Fruit fly (Drosophila melanogaster) whole organism, embryonic: ENCODE measurements around the gene CG42489.

Experiments used
- Ada2b ChIP-seq: fragments of 200-800 bp; sonication (Bioruptor generic); IDR thresholded peaks from 2 replicates; pipeline ENCODE4 v1.3.6; 2022; ENCODE audit warnings: missing biosample characterization, missing genetic modification characterization
- Antp ChIP-seq: fragments of 200-800 bp; sonication (Bioruptor generic); optimal IDR thresholded peaks from 3 replicates; lab custom pipeline; 2016; ENCODE audit warnings: missing biosample characterization, missing genetic modification characterization
- Atf3 ChIP-seq: fragments of 200-800 bp; sonication (Bioruptor generic); optimal IDR thresholded peaks from 3 replicates; lab custom pipeline; 2016; ENCODE audit warnings: missing biosample characterization, missing genetic modification characterization
- Atf6 ChIP-seq: fragments of 200-800 bp; sonication (Bioruptor generic); IDR thresholded peaks from 2 replicates; pipeline ENCODE4 v1.3.6; 2022; ENCODE audit warnings: missing biosample characterization, missing genetic modification characterization
- C15 ChIP-seq: fragments of 200-800 bp; sonication (Bioruptor generic); IDR thresholded peaks from 3 replicates; pipeline ENCODE4 v1.3.6; 2022; ENCODE audit warnings: missing biosample characterization, missing genetic modification characterization
- CG1024 ChIP-seq: fragments of 200-800 bp; sonication (Bioruptor generic); IDR thresholded peaks from 2 replicates; pipeline ENCODE4 v1.3.6; 2022; ENCODE audit warnings: missing biosample characterization, missing genetic modification characterization
- CG11504 ChIP-seq: fragments of 200-800 bp; sonication (Bioruptor generic); optimal IDR thresholded peaks from 3 replicates; lab custom pipeline; 2019; ENCODE audit warnings: missing biosample characterization, mild to moderate bottlenecking, missing genetic modification characterization, moderate library complexity
- CG12104 ChIP-seq: fragments of 200-800 bp; sonication (Bioruptor generic); optimal IDR thresholded peaks from 3 replicates; lab custom pipeline; 2016; ENCODE audit warnings: missing biosample characterization, missing genetic modification characterization
- CG12219 ChIP-seq: fragments of 200-800 bp; sonication (Bioruptor generic); optimal IDR thresholded peaks from 3 replicates; lab custom pipeline; 2018; ENCODE audit warnings: missing biosample characterization, mild to moderate bottlenecking, missing genetic modification characterization
- CG12769 ChIP-seq: fragments of 200-800 bp; sonication (Bioruptor generic); optimal IDR thresholded peaks from 2 replicates; lab custom pipeline; 2019; ENCODE audit warnings: missing biosample characterization, mild to moderate bottlenecking, missing genetic modification characterization, moderate library complexity
- CG13424 ChIP-seq: fragments of 200-800 bp; sonication (Bioruptor generic); optimal IDR thresholded peaks from 2 replicates; lab custom pipeline; 2019; ENCODE audit warnings: missing biosample characterization, mild to moderate bottlenecking, missing genetic modification characterization, moderate library complexity
- CG13775 ChIP-seq: fragments of 200-800 bp; sonication (Bioruptor generic); optimal IDR thresholded peaks from 3 replicates; lab custom pipeline; 2017; ENCODE audit warnings: missing biosample characterization, mild to moderate bottlenecking, missing genetic modification characterization
- CG15011 ChIP-seq: fragments of 200-800 bp; sonication (Bioruptor generic); optimal IDR thresholded peaks from 3 replicates; lab custom pipeline; 2018; ENCODE audit warnings: missing biosample characterization, mild to moderate bottlenecking, missing genetic modification characterization
- CG16863 ChIP-seq: fragments of 200-800 bp; sonication (Bioruptor generic); optimal IDR thresholded peaks from 3 replicates; lab custom pipeline; 2016; ENCODE audit warnings: missing biosample characterization, missing genetic modification characterization
- CG17359 ChIP-seq: fragments of 200-800 bp; sonication (Bioruptor generic); optimal IDR thresholded peaks from 3 replicates; lab custom pipeline; 2018; ENCODE audit warnings: missing biosample characterization, mild to moderate bottlenecking, missing genetic modification characterization, moderate library complexity
- CG1792 ChIP-seq: fragments of 200-800 bp; sonication (Bioruptor generic); optimal IDR thresholded peaks from 2 replicates; lab custom pipeline; 2016; ENCODE audit warnings: missing biosample characterization, missing genetic modification characterization
- CG2120 ChIP-seq: fragments of 200-800 bp; sonication (Bioruptor generic); optimal IDR thresholded peaks from 3 replicates; lab custom pipeline; 2016; ENCODE audit warnings: missing biosample characterization, missing genetic modification characterization
- CG3163 ChIP-seq: fragments of 200-800 bp; sonication (Bioruptor generic); optimal IDR thresholded peaks from 3 replicates; lab custom pipeline; 2016; ENCODE audit warnings: missing biosample characterization, missing genetic modification characterization
- CG3847 ChIP-seq: fragments of 200-800 bp; sonication (Bioruptor generic); IDR thresholded peaks from 2 replicates; pipeline ENCODE4 v1.3.6; 2022; ENCODE audit warnings: missing biosample characterization, missing genetic modification characterization
- CG4404 ChIP-seq: fragments of 200-800 bp; sonication (Bioruptor generic); IDR thresholded peaks from 2 replicates; pipeline ENCODE4 v1.3.6; 2022; ENCODE audit warnings: missing biosample characterization, missing genetic modification characterization
- CG6254 ChIP-seq: fragments of 200-800 bp; sonication (Bioruptor generic); optimal IDR thresholded peaks from 3 replicates; lab custom pipeline; 2017; ENCODE audit warnings: mild to moderate bottlenecking, missing biosample characterization, missing genetic modification reagents, missing genetic modification characterization
- CG6765 ChIP-seq: fragments of 200-800 bp; sonication (Bioruptor generic); optimal IDR thresholded peaks from 3 replicates; lab custom pipeline; 2017; ENCODE audit warnings: missing biosample characterization, mild to moderate bottlenecking, missing genetic modification characterization
- CG6854 ChIP-seq: fragments of 200-800 bp; sonication (Bioruptor generic); optimal IDR thresholded peaks from 3 replicates; lab custom pipeline; 2017; ENCODE audit warnings: missing biosample characterization, mild to moderate bottlenecking, missing genetic modification characterization
- CG8089 ChIP-seq: fragments of 200-800 bp; sonication (Bioruptor generic); optimal IDR thresholded peaks from 3 replicates; lab custom pipeline; 2016; ENCODE audit warnings: missing biosample characterization, missing genetic modification characterization
- CG8944 ChIP-seq: fragments of 200-800 bp; sonication (Bioruptor generic); optimal IDR thresholded peaks from 3 replicates; lab custom pipeline; 2016; ENCODE audit warnings: missing biosample characterization, missing genetic modification characterization
- Chrac-16 ChIP-seq: fragments of 200-800 bp; sonication (Bioruptor generic); optimal IDR thresholded peaks from 3 replicates; lab custom pipeline; 2016; ENCODE audit warnings: missing biosample characterization, missing genetic modification characterization
- CrebB ChIP-seq: fragments of 200-800 bp; sonication (Bioruptor generic); optimal IDR thresholded peaks from 3 replicates; lab custom pipeline; 2018; ENCODE audit warnings: missing biosample characterization, mild to moderate bottlenecking, missing genetic modification characterization
- Dbx ChIP-seq: fragments of 200-800 bp; sonication (Bioruptor generic); IDR thresholded peaks from 3 replicates; pipeline ENCODE4 v1.3.6; 2022; ENCODE audit warnings: missing biosample characterization, missing genetic modification characterization
- Dfd ChIP-seq, 2 experiments: fragments of >200 bp; optimal IDR thresholded peaks; 2 replicates each; lab custom pipeline; 2017; ENCODE audit warnings: missing biosample characterization in 2 of 2, missing genetic modification characterization in 2 of 2
- Ets65A ChIP-seq: fragments of 200-800 bp; sonication (Bioruptor generic); peaks from one replicate; lab custom pipeline; 2016; ENCODE audit warnings: missing biosample characterization, missing genetic modification characterization
- Fer2 ChIP-seq: fragments of 200-800 bp; sonication (Bioruptor generic); optimal IDR thresholded peaks from 2 replicates; lab custom pipeline; 2018; ENCODE audit warnings: missing biosample characterization, mild to moderate bottlenecking, missing genetic modification characterization, moderate library complexity
- HLHmδ ChIP-seq: fragments of 200-800 bp; sonication (Bioruptor generic); optimal IDR thresholded peaks from 2 replicates; lab custom pipeline; 2018; ENCODE audit warnings: missing biosample characterization, mild to moderate bottlenecking, missing genetic modification characterization, moderate library complexity
- Med ChIP-seq: fragments of 200-800 bp; sonication (Bioruptor generic); peaks from one replicate; lab custom pipeline; 2016; ENCODE audit warnings: missing biosample characterization, missing genetic modification characterization, mild to moderate bottlenecking, inconsistent platforms, moderate library complexity
- Meics ChIP-seq: fragments of 200-800 bp; sonication (Bioruptor generic); optimal IDR thresholded peaks from 2 replicates; lab custom pipeline; 2017; ENCODE audit warnings: missing biosample characterization, mild to moderate bottlenecking, missing genetic modification characterization
- Nf-YB ChIP-seq: fragments of 200-800 bp; sonication (Bioruptor generic); optimal IDR thresholded peaks from 3 replicates; lab custom pipeline; 2019; ENCODE audit warnings: missing biosample characterization, mild to moderate bottlenecking, missing genetic modification characterization, moderate library complexity
- Sry-δ ChIP-seq: fragments of 200-800 bp; sonication (Bioruptor generic); optimal IDR thresholded peaks from 2 replicates; lab custom pipeline; 2016; ENCODE audit warnings: missing biosample characterization, missing genetic modification characterization
- Ssrp ChIP-seq: fragments of 200-800 bp; sonication (Bioruptor generic); optimal IDR thresholded peaks from 2 replicates; lab custom pipeline; 2018; ENCODE audit warnings: missing biosample characterization, mild to moderate bottlenecking, missing genetic modification characterization, moderate library complexity
- caup ChIP-seq: fragments of 200-800 bp; sonication (Bioruptor generic); optimal IDR thresholded peaks from 3 replicates; lab custom pipeline; 2017; ENCODE audit warnings: missing biosample characterization, mild to moderate bottlenecking, missing genetic modification characterization, moderate library complexity; ENCODE audit not compliant: severe bottlenecking
- croc ChIP-seq: fragments of 200-800 bp; sonication (Bioruptor generic); conservative IDR thresholded peaks from 3 replicates; pipeline ENCODE4 v1.3.6; 2022; ENCODE audit warnings: missing biosample characterization, missing genetic modification characterization
- dysf ChIP-seq: fragments of 200-800 bp; sonication (Bioruptor generic); IDR thresholded peaks from 3 replicates; pipeline ENCODE4 v1.3.6; 2022; ENCODE audit warnings: missing biosample characterization, missing genetic modification characterization
- exex ChIP-seq: fragments of 200-800 bp; sonication (Bioruptor generic); optimal IDR thresholded peaks from 4 replicates; lab custom pipeline; 2018; ENCODE audit warnings: missing biosample characterization, mild to moderate bottlenecking, missing genetic modification characterization, moderate library complexity
- ftz-f1 ChIP-seq: fragments of 200-800 bp; sonication (Bioruptor generic); optimal IDR thresholded peaks from 2 replicates; lab custom pipeline; 2016; ENCODE audit warnings: missing biosample characterization, missing genetic modification characterization
- gsb-n ChIP-seq: fragments of 200-800 bp; sonication (Bioruptor generic); optimal IDR thresholded peaks from 3 replicates; lab custom pipeline; 2018; ENCODE audit warnings: missing biosample characterization, mild to moderate bottlenecking, missing genetic modification characterization
- lab ChIP-seq: fragments of 200-800 bp; sonication (Bioruptor generic); optimal IDR thresholded peaks from 3 replicates; lab custom pipeline; 2017; ENCODE audit warnings: missing biosample characterization, missing genetic modification characterization, mild to moderate bottlenecking, moderate library complexity, missing genetic modification reagents
- lov ChIP-seq, 2 experiments: fragments of 200-800 bp in 1 of 2; fragments of >200 bp in 1 of 2; sonication (Bioruptor generic) in 1 of 2; IDR thresholded peaks in 1 of 2; optimal IDR thresholded peaks in 1 of 2; 2 replicates in 1 of 2; 3 replicates in 1 of 2; pipeline versions ENCODE4 v1.3.6 to Lab custom; 2017 to 2022; ENCODE audit warnings: missing biosample characterization in 1 of 2, missing genetic modification characterization in 1 of 2
- pfk ChIP-seq: fragments of 200-800 bp; sonication (Bioruptor generic); optimal IDR thresholded peaks from 2 replicates; lab custom pipeline; 2018; ENCODE audit warnings: missing biosample characterization, mild to moderate bottlenecking, missing genetic modification characterization, moderate library complexity
- row ChIP-seq: fragments of 200-800 bp; sonication (Bioruptor generic); IDR thresholded peaks from 3 replicates; pipeline ENCODE4 v1.3.6; 2022; ENCODE audit warnings: missing biosample characterization, missing genetic modification characterization
- schlank ChIP-seq: fragments of 200-800 bp; sonication (Bioruptor generic); optimal IDR thresholded peaks from 2 replicates; lab custom pipeline; 2018; ENCODE audit warnings: missing biosample characterization, mild to moderate bottlenecking, missing genetic modification characterization
- seq ChIP-seq: fragments of 200-800 bp; sonication (Bioruptor generic); IDR thresholded peaks from 2 replicates; pipeline ENCODE4 v1.3.6; 2022; ENCODE audit warnings: missing biosample characterization, missing genetic modification characterization
- z ChIP-seq: fragments of 200-800 bp; sonication (Bioruptor generic); IDR thresholded peaks from 3 replicates; pipeline ENCODE4 v1.3.6; 2022; ENCODE audit warnings: missing biosample characterization, missing genetic modification characterization

Gene CG42489

dm6 chr3R:8694110-8694826 lies 39.7 kb upstream of the CG42489 start:
- no peak for TF ChIP-seq CG12104
- peak; percentile 77 for TF ChIP-seq CG6854
- no peak for TF ChIP-seq lov (optimal IDR thresholded peaks at IDR 0.05; lab: Kevin White, UChicago)
- TF ChIP-seq lov (GFP tag; IDR thresholded peaks at IDR 0.05; lab: Robert Waterston, UW) = no peak
- TF ChIP-seq CG1024 (GFP tag; lab: Robert Waterston, UW) = no peak
- no peak for TF ChIP-seq CG4404 (GFP tag; lab: Robert Waterston, UW)
- TF ChIP-seq exex (tag; lab: Kevin White, UChicago) = no peak
- TF ChIP-seq CG17359 (tag; lab: Kevin White, UChicago) = peak; percentile 84
- no peak for TF ChIP-seq Sry-δ (GFP tag; lab: Kevin White, UChicago)
- no peak for TF ChIP-seq gsb-n
- TF ChIP-seq Fer2 (tag; lab: Kevin White, UChicago) = peak; percentile 30
- no peak for TF ChIP-seq Ada2b
- peak; percentile 31; the same call in 1 of the 3 replicates for TF ChIP-seq C15 (GFP tag; lab: Robert Waterston, UW)
- TF ChIP-seq CG15011 = peak; percentile 2
- no peak for TF ChIP-seq ftz-f1 (GFP tag; lab: Kevin White, UChicago)
- peak; percentile 89 for TF ChIP-seq seq
- TF ChIP-seq Med = no peak
- no peak for TF ChIP-seq Chrac-16 (GFP tag; lab: Kevin White, UChicago)
- peak; percentile 59 for TF ChIP-seq caup (GFP tag; lab: Kevin White, UChicago)
- TF ChIP-seq CG16863 (GFP tag; lab: Kevin White, UChicago) = no peak
- TF ChIP-seq CG8089 = no peak
- TF ChIP-seq CG1792 (GFP tag; lab: Kevin White, UChicago) = no peak
- TF ChIP-seq lab (GFP tag; lab: Kevin White, UChicago) = peak; percentile 56
- TF ChIP-seq CG3847 (GFP tag; lab: Robert Waterston, UW) = no peak
- TF ChIP-seq z = peak; percentile 89
- TF ChIP-seq Nf-YB (GFP tag; lab: Kevin White, UChicago) = peak; percentile 66
- TF ChIP-seq CG6765 = peak; percentile 89
- no peak for TF ChIP-seq Atf3 (GFP tag; lab: Kevin White, UChicago)
- TF ChIP-seq CG13775 (GFP tag; lab: Kevin White, UChicago) = peak; percentile 17
- TF ChIP-seq croc (GFP tag; lab: Robert Waterston, UW) = no peak
- no peak for TF ChIP-seq CG11504 (tag; lab: Kevin White, UChicago)
- no peak for TF ChIP-seq CG2120 (GFP tag; lab: Kevin White, UChicago)
- peak; percentile 54 for TF ChIP-seq Meics (GFP tag; lab: Kevin White, UChicago)
- peak; percentile 33 for TF ChIP-seq pfk
- TF ChIP-seq Ssrp = no peak
- TF ChIP-seq Dfd (GFP tag; optimal IDR thresholded peaks at IDR 0.05; lab: Kevin White, UChicago) = no peak
- no peak for TF ChIP-seq CG12219
- TF ChIP-seq row (GFP tag; lab: Robert Waterston, UW) = no peak
- no peak for TF ChIP-seq Antp (GFP tag; lab: Kevin White, UChicago)
- TF ChIP-seq dysf (GFP tag; lab: Robert Waterston, UW) = no peak
- TF ChIP-seq Atf6 = peak; percentile 78
- no peak for TF ChIP-seq CG3163 (GFP tag; lab: Kevin White, UChicago)
- TF ChIP-seq schlank (tag; lab: Kevin White, UChicago) = peak; percentile 55
- TF ChIP-seq CG6254 (GFP tag; lab: Kevin White, UChicago) = no peak
- no peak for TF ChIP-seq CG12769
- TF ChIP-seq Dbx (GFP tag; lab: Robert Waterston, UW) = no peak
- no peak for TF ChIP-seq CG13424 (tag; lab: Kevin White, UChicago)
- peak; percentile 74 for TF ChIP-seq CrebB (tag; lab: Kevin White, UChicago)
- no peak for TF ChIP-seq CG8944 (GFP tag; lab: Kevin White, UChicago)
- TF ChIP-seq HLHmδ (GFP tag; lab: Kevin White, UChicago) = no peak
- peak; percentile 56 for TF ChIP-seq Ets65A (GFP tag; lab: Kevin White, UChicago)
